Worm (Caenorhabditis elegans) whole organism, young adult: ENCODE data around the gene K12H4.6.

Source experiments
- B0035.1 ChIP-seq: sonication (generic microtip); optimal IDR thresholded peaks from 2 replicates; lab custom pipeline; 2016; ENCODE audit warnings: missing genetic modification characterization, mild to moderate bottlenecking, missing compliant biosample characterization, missing genotype, missing genetic modification reagents
- C17E4.6 ChIP-seq: fragments of 200-800 bp; sonication (Bioruptor generic); IDR thresholded peaks from 2 replicates; pipeline ENCODE4 v1.3.6; 2022; ENCODE audit warnings: missing genetic modification reagents, missing genetic modification characterization, missing compliant biosample characterization
- F33H1.4 ChIP-seq: fragments of 200-800 bp; sonication (Bioruptor generic); IDR thresholded peaks from 2 replicates; pipeline ENCODE4 v1.3.6; 2022; ENCODE audit warnings: missing genetic modification reagents, missing genetic modification characterization, missing compliant biosample characterization
- F52B5.7 ChIP-seq: sonication (generic microtip); optimal IDR thresholded peaks from 2 replicates; lab custom pipeline; 2016; ENCODE audit warnings: mild to moderate bottlenecking, missing genetic modification characterization, missing compliant biosample characterization
- K12H6.12 ChIP-seq: fragments of 200-800 bp; sonication (Bioruptor generic); optimal IDR thresholded peaks from 2 replicates; lab custom pipeline; 2018; ENCODE audit warnings: mild to moderate bottlenecking, missing genetic modification characterization, missing compliant biosample characterization
- T07F8.4 ChIP-seq: sonication (generic microtip); optimal IDR thresholded peaks from 2 replicates; lab custom pipeline; 2016; ENCODE audit warnings: mild to moderate bottlenecking, missing genetic modification characterization, moderate library complexity, missing compliant biosample characterization
- Y53G8AR.9 ChIP-seq: fragments of 200-800 bp; sonication (Bioruptor generic); conservative IDR thresholded peaks from 2 replicates; pipeline ENCODE4 v1.3.6; 2022; ENCODE audit warnings: missing genetic modification reagents, missing genetic modification characterization, missing compliant biosample characterization
- Y56A3A.18 ChIP-seq: fragments of 200-800 bp; sonication (Bioruptor generic); IDR thresholded peaks from 2 replicates; pipeline ENCODE4 v1.3.6; 2022; ENCODE audit warnings: missing genetic modification reagents, missing genetic modification characterization, missing compliant biosample characterization
- aptf-2 ChIP-seq: fragments of 200-800 bp; sonication (Bioruptor generic); conservative IDR thresholded peaks from 2 replicates; pipeline ENCODE4 v1.3.6; 2022; ENCODE audit warnings: missing genetic modification reagents, missing genetic modification characterization, missing compliant biosample characterization
- attf-3 ChIP-seq: fragments of 200-800 bp; sonication (Bioruptor generic); conservative IDR thresholded peaks from 2 replicates; pipeline ENCODE4 v1.3.6; 2022; ENCODE audit warnings: missing genetic modification reagents, missing genetic modification characterization, missing compliant biosample characterization
- attf-5 ChIP-seq: fragments of 200-800 bp; sonication (Bioruptor generic); optimal IDR thresholded peaks from 2 replicates; lab custom pipeline; 2018; ENCODE audit warnings: mild to moderate bottlenecking, missing genetic modification characterization, missing compliant biosample characterization
- cebp-1 ChIP-seq, 2 experiments: fragments of 200-800 bp in 1 of 2; sonication (Bioruptor generic) in 1 of 2; sonication (generic microtip) in 1 of 2; IDR thresholded peaks in 1 of 2; optimal IDR thresholded peaks in 1 of 2; 2 replicates each; pipeline versions ENCODE4 v1.3.6 to Lab custom; 2017 to 2022; ENCODE audit warnings: missing compliant biosample characterization in 2 of 2, missing genetic modification characterization in 2 of 2, mild to moderate bottlenecking in 1 of 2, missing genetic modification reagents in 1 of 2, moderate library complexity in 1 of 2
- ceh-91 ChIP-seq: fragments of 200-800 bp; sonication (Bioruptor generic); IDR thresholded peaks from 2 replicates; pipeline ENCODE4 v1.3.6; 2022; ENCODE audit warnings: missing genetic modification reagents, missing genetic modification characterization, missing compliant biosample characterization
- chd-7 ChIP-seq: sonication (generic microtip); optimal IDR thresholded peaks from 2 replicates; lab custom pipeline; 2016; ENCODE audit warnings: mild to moderate bottlenecking, missing genetic modification characterization, moderate library complexity, missing compliant biosample characterization
- die-1 ChIP-seq: sonication (generic microtip); optimal IDR thresholded peaks from 2 replicates; lab custom pipeline; 2016; ENCODE audit warnings: missing genotype, mild to moderate bottlenecking, missing genetic modification characterization, missing compliant biosample characterization
- dpl-1 ChIP-seq: fragments of 150-350 bp; optimal IDR thresholded peaks from 2 replicates; lab custom pipeline; 2014; ENCODE audit warnings: missing biosample characterization, missing genetic modification reagents, missing genetic modification characterization
- efl-1 ChIP-seq: fragments of 150-350 bp; optimal IDR thresholded peaks from 2 replicates; lab custom pipeline; 2014; ENCODE audit warnings: missing biosample characterization, missing genetic modification reagents, missing genetic modification characterization
- egrh-3 ChIP-seq: fragments of 200-800 bp; sonication (Bioruptor generic); IDR thresholded peaks from 2 replicates; pipeline ENCODE4 v1.3.6; 2022; ENCODE audit warnings: missing genetic modification reagents, missing genetic modification characterization, missing compliant biosample characterization
- ets-4 ChIP-seq: fragments of 200-800 bp; sonication (Bioruptor generic); optimal IDR thresholded peaks from 2 replicates; lab custom pipeline; 2018; ENCODE audit warnings: mild to moderate bottlenecking, missing genetic modification characterization, missing compliant biosample characterization
- hmg-20 ChIP-seq: fragments of 200-800 bp; sonication (Bioruptor generic); IDR thresholded peaks from 2 replicates; pipeline ENCODE4 v1.3.6; 2022; ENCODE audit warnings: missing genetic modification reagents, missing genetic modification characterization, missing compliant biosample characterization
- hrde-1 ChIP-seq: sonication (generic microtip); optimal IDR thresholded peaks from 2 replicates; lab custom pipeline; 2016; ENCODE audit warnings: missing genetic modification characterization, mild to moderate bottlenecking, missing compliant biosample characterization, moderate library complexity, missing genotype, missing genetic modification reagents, borderline replicate concordance
- hsf-1 ChIP-seq: fragments of 200-800 bp; sonication (Bioruptor generic); IDR thresholded peaks from 2 replicates; pipeline ENCODE4 v1.3.6; 2022; ENCODE audit warnings: missing genetic modification reagents, missing genetic modification characterization, missing compliant biosample characterization
- lin-40 ChIP-seq: sonication (generic microtip); optimal IDR thresholded peaks from 2 replicates; lab custom pipeline; 2016; ENCODE audit warnings: missing genetic modification characterization, mild to moderate bottlenecking, missing compliant biosample characterization, missing genotype, missing genetic modification reagents
- lsl-1 ChIP-seq: fragments of 200-800 bp; sonication (Bioruptor generic); optimal IDR thresholded peaks from 2 replicates; lab custom pipeline; 2018; ENCODE audit warnings: mild to moderate bottlenecking, missing genetic modification characterization, moderate library complexity, missing compliant biosample characterization
- madf-6 ChIP-seq: fragments of 200-800 bp; sonication (Bioruptor generic); IDR thresholded peaks from 2 replicates; pipeline ENCODE4 v1.3.6; 2022; ENCODE audit warnings: missing genetic modification reagents, missing genetic modification characterization, missing compliant biosample characterization
- mcd-1 ChIP-seq: fragments of 200-800 bp; sonication (Bioruptor generic); IDR thresholded peaks from 2 replicates; pipeline ENCODE4 v1.3.6; 2022; ENCODE audit warnings: missing genetic modification reagents, missing genetic modification characterization, missing compliant biosample characterization
- mel-28 ChIP-seq: sonication (generic microtip); optimal IDR thresholded peaks from 2 replicates; lab custom pipeline; 2016; ENCODE audit warnings: borderline replicate concordance, mild to moderate bottlenecking, missing genetic modification characterization, missing compliant biosample characterization
- mes-4 ChIP-seq: sonication (generic microtip); optimal IDR thresholded peaks from 2 replicates; lab custom pipeline; 2016; ENCODE audit warnings: missing genotype, missing genetic modification characterization, missing compliant biosample characterization
- nhr-120 ChIP-seq: fragments of 200-800 bp; sonication (Bioruptor generic); IDR thresholded peaks from 2 replicates; pipeline ENCODE4 v1.3.6; 2022; ENCODE audit warnings: missing genetic modification characterization, missing compliant biosample characterization
- nhr-27 ChIP-seq: fragments of 200-800 bp; sonication (Bioruptor generic); optimal IDR thresholded peaks from 2 replicates; lab custom pipeline; 2018; ENCODE audit warnings: mild to moderate bottlenecking, missing genetic modification characterization, moderate library complexity, missing compliant biosample characterization
- nhr-80 ChIP-seq: sonication (generic microtip); optimal IDR thresholded peaks from 2 replicates; lab custom pipeline; 2016; ENCODE audit warnings: missing genetic modification characterization, missing compliant biosample characterization
- pha-4 ChIP-seq: fragments of 150-350 bp; sonication (generic microtip); optimal IDR thresholded peaks from 2 replicates; lab custom pipeline; 2014; ENCODE audit warnings: missing biosample characterization, missing genetic modification reagents, missing genetic modification characterization
- rcor-1 ChIP-seq: fragments of 200-800 bp; sonication (Bioruptor generic); IDR thresholded peaks from 2 replicates; pipeline ENCODE4 v1.3.6; 2022; ENCODE audit warnings: missing genetic modification reagents, missing genetic modification characterization, missing compliant biosample characterization
- rec-8 ChIP-seq, 2 experiments: sonication (generic microtip); optimal IDR thresholded peaks; 2 replicates each; lab custom pipeline; 2016; ENCODE audit warnings: mild to moderate bottlenecking in 2 of 2, missing genetic modification characterization in 2 of 2, missing genetic modification reagents in 2 of 2, missing genotype in 2 of 2, missing biosample characterization in 1 of 2, missing compliant biosample characterization in 1 of 2, moderate library complexity in 1 of 2
- sea-2 ChIP-seq: fragments of 200-800 bp; sonication (Bioruptor generic); IDR thresholded peaks from 2 replicates; pipeline ENCODE4 v1.3.6; 2022; ENCODE audit warnings: missing genetic modification characterization, missing compliant biosample characterization
- snpc-1.3 ChIP-seq: sonication (generic microtip); optimal IDR thresholded peaks from 2 replicates; lab custom pipeline; 2017; ENCODE audit warnings: missing genetic modification characterization, mild to moderate bottlenecking, missing compliant biosample characterization, antibody characterized with exemption, moderate library complexity, missing genotype, missing genetic modification reagents; ENCODE audit not compliant: insufficient read depth
- tlf-1 ChIP-seq: fragments of 200-800 bp; sonication (Bioruptor generic); optimal IDR thresholded peaks from 2 replicates; lab custom pipeline; 2018; ENCODE audit warnings: mild to moderate bottlenecking, missing genetic modification characterization, missing compliant biosample characterization
- zim-3 ChIP-seq: sonication (generic microtip); optimal IDR thresholded peaks from 2 replicates; lab custom pipeline; 2017; ENCODE audit warnings: mild to moderate bottlenecking, missing genetic modification characterization, moderate library complexity, missing compliant biosample characterization
- ztf-18 ChIP-seq: sonication (generic microtip); optimal IDR thresholded peaks from 2 replicates; lab custom pipeline; 2016; ENCODE audit warnings: missing genotype, mild to moderate bottlenecking, missing genetic modification characterization, missing compliant biosample characterization
- ztf-22 ChIP-seq: fragments of 200-800 bp; sonication (Bioruptor generic); optimal IDR thresholded peaks from 2 replicates; lab custom pipeline; 2018; ENCODE audit warnings: mild to moderate bottlenecking, missing genetic modification characterization, moderate library complexity, missing compliant biosample characterization
- ztf-25 ChIP-seq: fragments of 200-800 bp; sonication (Bioruptor generic); IDR thresholded peaks from 2 replicates; pipeline ENCODE4 v1.3.6; 2022; ENCODE audit warnings: missing genetic modification reagents, missing genetic modification characterization, missing compliant biosample characterization
- ztf-26 ChIP-seq: sonication (generic microtip); optimal IDR thresholded peaks from 2 replicates; lab custom pipeline; 2017; ENCODE audit warnings: missing genetic modification characterization, missing compliant biosample characterization
- ztf-3 ChIP-seq: fragments of 200-800 bp; sonication (Bioruptor generic); optimal IDR thresholded peaks from 2 replicates; lab custom pipeline; 2018; ENCODE audit warnings: mild to moderate bottlenecking, missing genetic modification characterization, missing compliant biosample characterization
- ztf-6 ChIP-seq: fragments of 200-800 bp; sonication (Bioruptor generic); IDR thresholded peaks from 2 replicates; pipeline ENCODE4 v1.3.6; 2022; ENCODE audit warnings: missing genetic modification reagents, missing genetic modification characterization, missing compliant biosample characterization

K12H4.6 gene

ce11 chrIII:8033534-8033933 is 9.1 kb downstream of the K12H4.6 start, which contains the start of gene F44B9.10:
Gene F44B9.10 (minus strand): TSS chrIII:8033634.
- TF ChIP-seq aptf-2 (GFP tag; lab: Robert Waterston, UW) (no peak), B0035.1 (tag; lab: Kevin White, UChicago) (no peak), ceh-91 (GFP tag; lab: Robert Waterston, UW) (no peak), nhr-120 (GFP tag; lab: Robert Waterston, UW) (no peak), hmg-20 (GFP tag; lab: Robert Waterston, UW) (no peak), ztf-25 (GFP tag; lab: Robert Waterston, UW) (no peak), ztf-18 (no peak), mcd-1 (GFP tag; lab: Robert Waterston, UW) (no peak), ztf-6 (no peak), C17E4.6 (GFP tag; lab: Robert Waterston, UW) (no peak), attf-5 (GFP tag; lab: Kevin White, UChicago) (no peak), K12H6.12 (tag; lab: Kevin White, UChicago) (no peak), zim-3 (tag; lab: Kevin White, UChicago) (no peak), die-1 (tag; lab: Kevin White, UChicago) (no peak), ztf-26 (tag; lab: Kevin White, UChicago) (no peak), nhr-27 (no peak), ztf-3 (GFP tag; lab: Kevin White, UChicago) (no peak)

ce11 chrIII:8030963-8031362 is 11.7 kb downstream of the K12H4.6 start, which contains the start of gene F44B9.9:
Gene F44B9.9 (minus strand): TSS chrIII:8031063.
- no peak for TF ChIP-seq rec-8 (tag; optimal IDR thresholded peaks at IDR 0.05; lab: Kevin White, UChicago)
- no peak for TF ChIP-seq mel-28
- TF ChIP-seq chd-7 (tag; lab: Kevin White, UChicago): no peak
- TF ChIP-seq ets-4 (GFP tag; lab: Kevin White, UChicago): no peak
- no peak for TF ChIP-seq snpc-1.3 (tag; lab: Kevin White, UChicago)
- TF ChIP-seq aptf-2 (GFP tag; lab: Robert Waterston, UW): no peak
- TF ChIP-seq T07F8.4: no peak
- TF ChIP-seq attf-3 (GFP tag; lab: Robert Waterston, UW): no peak

ce11 chrIII:8029487-8029886 is 13.2 kb downstream of the K12H4.6 start, which contains the start of gene F44B9.8:
Gene F44B9.8 (minus strand): TSS chrIII:8029649.
- TF ChIP-seq F33H1.4 (GFP tag; lab: Robert Waterston, UW): peak; percentile 80
- TF ChIP-seq pha-4 (tag; lab: Kevin White, UChicago): peak; percentile 9
- TF ChIP-seq dpl-1 (GFP tag; lab: Kevin White, UChicago): peak; percentile 32
- TF ChIP-seq madf-6: peak; percentile 62; the same call in 1 of the 2 replicates
- peak; percentile 42 for TF ChIP-seq efl-1 (GFP tag; lab: Kevin White, UChicago)
- TF ChIP-seq rec-8 (tag; optimal IDR thresholded peaks at IDR 0.05; lab: Kevin White, UChicago): no peak
- TF ChIP-seq lsl-1 (GFP tag; lab: Kevin White, UChicago): peak; percentile 9
- no peak for TF ChIP-seq lin-40

- no peak for TF ChIP-seq F52B5.7 (tag; lab: Kevin White, UChicago)
- no peak for TF ChIP-seq egrh-3
- TF ChIP-seq Y53G8AR.9 (GFP tag; lab: Robert Waterston, UW): no peak
- no peak for TF ChIP-seq tlf-1
- TF ChIP-seq Y56A3A.18 (GFP tag; lab: Robert Waterston, UW): no peak
- no peak for TF ChIP-seq cebp-1 (GFP tag; IDR thresholded peaks at IDR 0.05; lab: Robert Waterston, UW)
- TF ChIP-seq cebp-1 (tag; optimal IDR thresholded peaks at IDR 0.05; lab: Kevin White, UChicago): no peak
- TF ChIP-seq rcor-1 (GFP tag; lab: Robert Waterston, UW): 0 out of 2 replicates have a peak, but pooled peaks have one; percentile 12
- TF ChIP-seq mes-4 (tag; lab: Kevin White, UChicago): no peak
- no peak for TF ChIP-seq ztf-22 (GFP tag; lab: Kevin White, UChicago)
- TF ChIP-seq hrde-1: no peak
- TF ChIP-seq hsf-1 (GFP tag; lab: Robert Waterston, UW): no peak
- no peak for TF ChIP-seq sea-2
- TF ChIP-seq rec-8 (tag; optimal IDR thresholded peaks at IDR 0.05; lab: Kevin White, UChicago): no peak
- TF ChIP-seq nhr-80 (tag; lab: Kevin White, UChicago): no peak
Observed at ce11 chrIII:8027942-8028341, 14.7 kb downstream of the K12H4.6 start, which contains the start of gene mdt-30. Gene mdt-30 (minus strand): TSS chrIII:8028042.
